Fruit fly (Drosophila melanogaster) S2 (cell line): ENCODE results near the gene CG9624.

Experiments
- CG8478 ChIP-seq: fragments of >200 bp; optimal IDR thresholded peaks from 2 replicates; lab custom pipeline; 2018
- CTCF ChIP-seq, 2 experiments: fragments of >200 bp; optimal IDR thresholded peaks; 2 replicates each; lab custom pipeline; 2018

DNA sequence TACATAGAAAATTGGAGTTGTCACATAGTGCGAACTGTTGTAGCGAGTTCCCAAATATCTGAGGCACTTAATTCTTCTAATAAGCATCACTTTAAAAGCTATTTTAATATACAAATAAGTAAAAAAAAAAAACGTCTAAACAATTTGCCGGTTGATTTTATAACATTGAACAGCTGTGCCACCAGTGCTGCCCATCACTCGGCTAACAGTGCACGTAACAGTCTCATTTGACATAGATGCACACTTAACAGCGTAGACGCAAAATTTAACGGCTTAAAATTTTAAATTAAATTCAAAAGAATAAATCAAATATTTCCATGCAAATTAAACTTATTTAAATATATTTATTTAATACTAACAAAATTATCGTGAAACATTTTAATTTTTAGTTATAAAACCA, 30.9 kb upstream of the CG9624 start, which contains the start of gene MetRS-m:
- TF ChIP-seq CTCF (optimal IDR thresholded peaks at IDR 0.05; lab: Kevin White, UChicago) (no peak), CG8478 (lab: Kevin White, UChicago) (no peak)
